Worm (Caenorhabditis elegans): ENCODE data around the gene tbc-8.

ce11 chrIII:10337508-10338166 is 27.1 kb upstream of the tbc-8 start, which contains the start of gene ttr-15:
- TF ChIP-seq ama-1 (optimal IDR thresholded peaks at IDR 0.05) (peak; percentile 96), fos-1 (tag; optimal IDR thresholded peaks at IDR 0.05) (no peak), dve-1 (tag; optimal IDR thresholded peaks at IDR 0.05; ENCODE audit: insufficient read depth) (peak; percentile 72), nhr-76 (tag; optimal IDR thresholded peaks at IDR 0.05) (peak; percentile 1), dpl-1 (GFP tag; optimal IDR thresholded peaks at IDR 0.05) (no peak), aly-2 (tag; optimal IDR thresholded peaks at IDR 0.05) (no peak)

All from whole organism, L4 larva.